Fruit fly (Drosophila melanogaster) whole organism, pupa: ENCODE data around the gene CG33110.

Experiments
- CG10348 ChIP-seq: fragments of 200-800 bp; sonication (Bioruptor generic); IDR thresholded peaks from 2 replicates; pipeline ENCODE4 v1.3.6; 2022; ENCODE audit warnings: missing biosample characterization, missing genetic modification characterization
- CG12605 ChIP-seq: fragments of 200-800 bp; sonication (Bioruptor generic); IDR thresholded peaks from 2 replicates; pipeline ENCODE4 v1.3.6; 2022; ENCODE audit warnings: missing biosample characterization, missing genetic modification characterization
- CG13204 ChIP-seq: fragments of 200-800 bp; sonication (Bioruptor generic); optimal IDR thresholded peaks from 2 replicates; lab custom pipeline; 2018; ENCODE audit warnings: missing biosample characterization, mild to moderate bottlenecking, missing genetic modification characterization, moderate library complexity
- CG14655 ChIP-seq: fragments of 200-800 bp; sonication (Bioruptor generic); optimal IDR thresholded peaks from 3 replicates; lab custom pipeline; 2017; ENCODE audit warnings: mild to moderate bottlenecking, missing biosample characterization, missing genetic modification reagents, missing genetic modification characterization
- CG15710 ChIP-seq: fragments of 200-800 bp; sonication (Bioruptor generic); optimal IDR thresholded peaks from 2 replicates; lab custom pipeline; 2018; ENCODE audit warnings: missing biosample characterization, mild to moderate bottlenecking, missing genetic modification characterization, moderate library complexity
- CG17806 ChIP-seq: fragments of 200-800 bp; sonication (Bioruptor generic); optimal IDR thresholded peaks from 2 replicates; lab custom pipeline; 2018; ENCODE audit warnings: missing biosample characterization, mild to moderate bottlenecking, missing genetic modification characterization, moderate library complexity
- CG32121 ChIP-seq: fragments of 200-800 bp; sonication (Bioruptor generic); IDR thresholded peaks from 2 replicates; pipeline ENCODE4 v1.3.6; 2022; ENCODE audit warnings: missing biosample characterization, missing genetic modification characterization
- CG34367 ChIP-seq: fragments of 200-800 bp; sonication (Bioruptor generic); optimal IDR thresholded peaks from 2 replicates; lab custom pipeline; 2018; ENCODE audit warnings: missing biosample characterization, mild to moderate bottlenecking, missing genetic modification characterization
- CG4496 ChIP-seq: fragments of 200-800 bp; sonication (Bioruptor generic); IDR thresholded peaks from 3 replicates; pipeline ENCODE4 v1.3.6; 2022; ENCODE audit warnings: missing biosample characterization, missing genetic modification characterization
- CG8159 ChIP-seq: fragments of 200-800 bp; sonication (Bioruptor generic); optimal IDR thresholded peaks from 3 replicates; lab custom pipeline; 2018; ENCODE audit warnings: missing biosample characterization, mild to moderate bottlenecking, missing genetic modification characterization, moderate library complexity
- CG8301 ChIP-seq: fragments of 200-800 bp; sonication (Bioruptor generic); optimal IDR thresholded peaks from 2 replicates; lab custom pipeline; 2018; ENCODE audit warnings: missing biosample characterization, mild to moderate bottlenecking, missing genetic modification characterization
- CG9948 ChIP-seq: fragments of 200-800 bp; sonication (Bioruptor generic); optimal IDR thresholded peaks from 2 replicates; lab custom pipeline; 2018; ENCODE audit warnings: missing biosample characterization, mild to moderate bottlenecking, missing genetic modification characterization, moderate library complexity
- D1 ChIP-seq: fragments of 200-800 bp; sonication (Bioruptor generic); optimal IDR thresholded peaks from 2 replicates; lab custom pipeline; 2018; ENCODE audit warnings: missing biosample characterization, mild to moderate bottlenecking, missing genetic modification characterization, moderate library complexity
- EcR ChIP-seq: fragments of 200-800 bp; sonication (Bioruptor generic); optimal IDR thresholded peaks from 3 replicates; lab custom pipeline; 2019; ENCODE audit warnings: missing biosample characterization, missing genetic modification characterization, mild to moderate bottlenecking, moderate library complexity, missing genetic modification reagents
- Ets98B ChIP-seq: fragments of 200-800 bp; sonication (Bioruptor generic); IDR thresholded peaks from 2 replicates; pipeline ENCODE4 v1.3.6; 2022; ENCODE audit warnings: missing biosample characterization, missing genetic modification characterization
- Pif1A ChIP-seq: fragments of 200-800 bp; sonication (Bioruptor generic); optimal IDR thresholded peaks from 3 replicates; lab custom pipeline; 2016; ENCODE audit warnings: missing biosample characterization, missing genetic modification characterization
- Pif1B ChIP-seq: fragments of 200-800 bp; sonication (Bioruptor generic); optimal IDR thresholded peaks from 3 replicates; lab custom pipeline; 2016; ENCODE audit warnings: missing biosample characterization, missing genetic modification characterization
- Snoo ChIP-seq: fragments of 200-800 bp; sonication (Bioruptor generic); optimal IDR thresholded peaks from 3 replicates; lab custom pipeline; 2017; ENCODE audit warnings: missing biosample characterization, mild to moderate bottlenecking, missing genetic modification characterization, inconsistent platforms
- fd96Ca ChIP-seq: fragments of 200-800 bp; sonication (Bioruptor generic); IDR thresholded peaks from 3 replicates; pipeline ENCODE4 v1.3.6; 2022; ENCODE audit warnings: missing biosample characterization, missing genetic modification characterization
- gl ChIP-seq: fragments of 200-800 bp; sonication (Bioruptor generic); optimal IDR thresholded peaks from 2 replicates; lab custom pipeline; 2018; ENCODE audit warnings: missing biosample characterization, mild to moderate bottlenecking, missing genetic modification characterization
- rn ChIP-seq: fragments of 200-800 bp; sonication (Bioruptor generic); IDR thresholded peaks from 2 replicates; pipeline ENCODE4 v1.3.6; 2022; ENCODE audit warnings: missing biosample characterization, missing genetic modification characterization

The CG33110 gene

DNA sequence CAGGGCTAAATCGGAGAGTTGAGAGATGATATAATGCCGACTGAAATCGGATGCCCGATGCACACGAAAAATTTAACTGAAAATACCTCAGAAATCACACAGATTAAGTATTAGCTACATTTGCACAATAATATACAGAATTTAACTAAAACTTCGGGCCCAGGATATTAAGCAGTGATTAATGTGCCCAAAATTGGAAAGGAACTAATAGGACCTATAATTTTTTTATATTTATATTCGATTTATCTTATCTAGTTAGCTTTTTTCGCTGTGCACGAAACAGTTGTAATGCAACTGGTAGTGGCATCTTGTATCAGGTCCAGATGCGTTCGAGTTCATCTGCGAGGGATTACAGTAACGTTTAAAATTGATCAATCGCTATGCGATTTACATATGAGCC lies 31.1 kb upstream of the CG33110 start:
- TF ChIP-seq CG13204 (GFP tag; lab: Kevin White, UChicago) (no peak), CG12605 (GFP tag; lab: Robert Waterston, UW) (no peak), CG10348 (GFP tag; lab: Robert Waterston, UW) (no peak), rn (no peak), D1 (tag; lab: Kevin White, UChicago) (no peak), CG15710 (tag; lab: Kevin White, UChicago) (peak; percentile 23), CG8159 (tag; lab: Kevin White, UChicago) (peak; percentile 50), CG9948 (tag; lab: Kevin White, UChicago) (peak; percentile 17), CG14655 (GFP tag; lab: Kevin White, UChicago) (no peak), CG17806 (tag; lab: Kevin White, UChicago) (peak; percentile 1), CG8301 (tag; lab: Kevin White, UChicago) (no peak), EcR (GFP tag; lab: Kevin White, UChicago) (no peak), fd96Ca (GFP tag; lab: Robert Waterston, UW) (no peak), gl (no peak), Ets98B (no peak), CG34367 (no peak), Snoo (no peak), CG4496 (GFP tag; lab: Robert Waterston, UW) (no peak), CG32121 (no peak), Pif1B (GFP tag; lab: Kevin White, UChicago) (no peak), Pif1A (GFP tag; lab: Kevin White, UChicago) (peak; percentile 16)

DNA sequence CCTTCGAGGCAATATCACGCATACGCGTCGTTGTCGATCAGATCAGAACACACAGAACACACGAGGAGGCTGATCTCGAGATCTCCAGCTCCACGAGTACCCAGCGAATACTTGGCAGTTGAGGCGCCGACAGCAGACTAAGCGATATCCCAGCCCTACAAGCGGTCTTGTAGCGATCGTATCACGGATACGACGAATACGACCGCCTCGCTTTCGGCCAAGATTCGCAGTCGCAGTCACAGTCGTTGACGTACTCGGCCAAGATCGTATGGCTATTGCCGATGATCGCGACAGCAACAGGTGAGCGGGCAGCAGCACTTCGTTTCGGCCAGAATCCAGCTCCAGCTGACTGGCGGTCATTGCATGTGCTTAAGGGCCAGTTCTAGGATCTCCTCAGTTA lies 30.2 kb upstream of the CG33110 start, which contains the start of gene CG5326:
Gene CG5326, minus strand, starts transcription at position 158 of the 400 bp plus-strand sequence.
- TF ChIP-seq EcR (GFP tag; lab: Kevin White, UChicago) (peak; percentile 74), gl (peak; percentile 3), CG13204 (GFP tag; lab: Kevin White, UChicago) (peak; percentile 84), CG15710 (tag; lab: Kevin White, UChicago) (peak; percentile 13), CG10348 (GFP tag; lab: Robert Waterston, UW) (no peak), CG8159 (tag; lab: Kevin White, UChicago) (peak; percentile 5), CG12605 (GFP tag; lab: Robert Waterston, UW) (no peak)

DNA sequence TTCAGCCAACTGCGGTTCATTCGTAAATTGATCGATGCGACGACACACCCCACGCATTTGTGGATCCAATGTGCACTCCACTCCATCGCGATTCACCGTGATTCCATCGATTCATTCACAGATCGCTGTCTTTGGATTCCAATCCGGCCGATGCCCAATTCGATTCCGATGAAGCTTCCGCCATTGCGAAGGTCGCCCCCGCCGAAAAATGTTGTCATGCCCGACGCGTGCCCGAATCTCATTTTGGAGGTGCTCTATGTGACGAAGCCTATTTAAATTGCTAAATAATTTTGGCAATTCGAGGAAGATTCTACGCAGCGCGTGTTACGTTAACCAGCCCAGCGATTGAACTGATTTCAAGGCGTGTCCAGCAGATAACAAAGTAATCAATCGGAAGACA lies 29.3 kb upstream of the CG33110 start:
- TF ChIP-seq fd96Ca (GFP tag; lab: Robert Waterston, UW): no peak
- no peak for TF ChIP-seq CG10348 (GFP tag; lab: Robert Waterston, UW)
- TF ChIP-seq EcR (GFP tag; lab: Kevin White, UChicago): no peak
- TF ChIP-seq rn: no peak
- TF ChIP-seq CG17806 (tag; lab: Kevin White, UChicago): no peak
- TF ChIP-seq CG12605 (GFP tag; lab: Robert Waterston, UW): no peak
- no peak for TF ChIP-seq gl
- TF ChIP-seq Pif1A (GFP tag; lab: Kevin White, UChicago): no peak
- TF ChIP-seq, all 21 proteins: peak for 0

dm6 chr3R:22542773-22543411 lies 27.1 kb upstream of the CG33110 start:
- TF ChIP-seq fd96Ca (GFP tag; lab: Robert Waterston, UW): no peak
- no peak for TF ChIP-seq gl
- TF ChIP-seq, all 21 proteins: peak for 0

dm6 chr3R:22546017-22546416 lies 24.0 kb upstream of the CG33110 start:
- TF ChIP-seq CG34367 (no peak), EcR (GFP tag; lab: Kevin White, UChicago) (no peak), fd96Ca (GFP tag; lab: Robert Waterston, UW) (no peak), CG12605 (GFP tag; lab: Robert Waterston, UW) (no peak)

DNA sequence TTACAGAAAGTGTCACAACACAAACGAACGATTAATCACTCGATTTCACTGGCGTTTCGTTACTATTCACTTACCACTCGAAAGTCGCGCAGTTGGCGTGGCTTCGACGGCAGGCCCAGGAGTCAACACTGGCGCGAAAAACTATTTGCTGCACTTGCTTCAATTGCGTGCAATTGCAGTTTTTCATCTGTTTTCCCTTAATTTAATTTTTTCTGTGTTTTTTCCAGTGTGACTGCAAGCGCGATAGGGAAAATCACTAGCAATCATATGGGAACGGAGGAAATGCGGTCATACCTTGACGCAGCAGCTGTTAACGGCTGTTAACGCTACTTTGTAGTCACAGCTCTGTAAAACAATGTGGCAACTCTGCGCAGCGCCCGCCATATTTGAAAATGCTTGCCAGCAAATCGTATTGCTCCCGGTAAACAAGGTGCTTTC lies 22.4 kb upstream of the CG33110 start, which contains the start of gene AdipoR:
Gene AdipoR, minus strand, starts transcription at position 262 of the 438 bp plus-strand sequence.
- TF ChIP-seq CG4496 (GFP tag; lab: Robert Waterston, UW) (0 out of 3 replicates have a peak, but pooled peaks have one; percentile 30), Ets98B (peak; percentile 68; the same call in 1 of the 2 replicates), Snoo (peak; percentile 31), CG13204 (GFP tag; lab: Kevin White, UChicago) (no peak), CG8301 (tag; lab: Kevin White, UChicago) (peak; percentile 0), EcR (GFP tag; lab: Kevin White, UChicago) (no peak), CG12605 (GFP tag; lab: Robert Waterston, UW) (peak; percentile 18; the same call in 1 of the 2 replicates), CG32121 (no peak)

dm6 chr3R:22550306-22550812 lies 19.6 kb upstream of the CG33110 start, which contains the start of gene bond:
Gene bond (plus strand): TSS chr3R:22550680.
- TF ChIP-seq CG10348 (GFP tag; lab: Robert Waterston, UW) (no peak), gl (no peak), CG4496 (GFP tag; lab: Robert Waterston, UW) (no peak), fd96Ca (GFP tag; lab: Robert Waterston, UW) (no peak), rn (no peak), CG17806 (tag; lab: Kevin White, UChicago) (no peak), D1 (tag; lab: Kevin White, UChicago) (no peak), CG13204 (GFP tag; lab: Kevin White, UChicago) (no peak), EcR (GFP tag; lab: Kevin White, UChicago) (no peak), Snoo (no peak), CG8301 (tag; lab: Kevin White, UChicago) (no peak), CG14655 (GFP tag; lab: Kevin White, UChicago) (no peak), CG32121 (no peak), Pif1A (GFP tag; lab: Kevin White, UChicago) (no peak), Ets98B (no peak), CG8159 (tag; lab: Kevin White, UChicago) (no peak)
